Worm (Caenorhabditis elegans) whole organism, late embryonic: Measurements from ENCODE around the gene jun-1.

Source experiments
- C08G9.2 ChIP-seq: sonication (generic microtip); optimal IDR thresholded peaks from 2 replicates; lab custom pipeline; 2016; ENCODE audit warnings: mild to moderate bottlenecking, missing genetic modification characterization, moderate library complexity, missing compliant biosample characterization
- C38D4.7 ChIP-seq: fragments of 200-800 bp; sonication (Bioruptor generic); optimal IDR thresholded peaks from 2 replicates; lab custom pipeline; 2018; ENCODE audit warnings: mild to moderate bottlenecking, missing genetic modification characterization, moderate library complexity, missing compliant biosample characterization
- F13H6.1 ChIP-seq: sonication (generic microtip); optimal IDR thresholded peaks from 2 replicates; lab custom pipeline; 2016; ENCODE audit warnings: missing genetic modification characterization, missing compliant biosample characterization
- ceh-18 ChIP-seq: sonication (generic microtip); optimal IDR thresholded peaks from 2 replicates; lab custom pipeline; 2016; ENCODE audit warnings: missing genetic modification characterization, missing compliant biosample characterization
- madf-2 ChIP-seq: sonication (generic microtip); optimal IDR thresholded peaks from 2 replicates; lab custom pipeline; 2017; ENCODE audit warnings: missing genetic modification characterization, missing compliant biosample characterization
- nhr-232 ChIP-seq: sonication (generic microtip); optimal IDR thresholded peaks from 2 replicates; lab custom pipeline; 2016; ENCODE audit warnings: missing genetic modification characterization, missing compliant biosample characterization
- pag-3 ChIP-seq: sonication (generic microtip); optimal IDR thresholded peaks from 2 replicates; lab custom pipeline; 2016; ENCODE audit warnings: missing compliant biosample characterization, missing genetic modification characterization, borderline replicate concordance
- tbx-7 ChIP-seq: sonication (generic microtip); optimal IDR thresholded peaks from 2 replicates; lab custom pipeline; 2016; ENCODE audit warnings: missing genotype, missing genetic modification characterization, missing compliant biosample characterization

ce11 chrII:9098505-9098904 is 14.5 kb upstream of the jun-1 start, which contains the start of gene clh-5:
- TF ChIP-seq nhr-232 (tag; lab: Kevin White, UChicago), result no peak
- TF ChIP-seq madf-2, result no peak
- TF ChIP-seq C38D4.7 (GFP tag; lab: Kevin White, UChicago), result no peak
- no peak for TF ChIP-seq tbx-7
- TF ChIP-seq pag-3 (tag; lab: Kevin White, UChicago), result no peak
- TF ChIP-seq C08G9.2, result no peak
- TF ChIP-seq F13H6.1 (tag; lab: Kevin White, UChicago), result no peak
- TF ChIP-seq ceh-18 (tag; lab: Kevin White, UChicago), result no peak
